Fruit fly (Drosophila melanogaster) whole organism, embryonic: ENCODE measurements around the gene CG34179.
A peak's percentile ranks its signal among the peaks of the same experiment; 100 is the strongest.

Source experiments
- CG10979 ChIP-seq: fragments of 200-800 bp; sonication (Bioruptor generic); optimal IDR thresholded peaks from 2 replicates; lab custom pipeline; 2018; ENCODE audit warnings: missing biosample characterization, mild to moderate bottlenecking, missing genetic modification characterization, moderate library complexity
- CG12104 ChIP-seq: fragments of 200-800 bp; sonication (Bioruptor generic); optimal IDR thresholded peaks from 3 replicates; lab custom pipeline; 2016; ENCODE audit warnings: missing biosample characterization, missing genetic modification characterization
- CG12236 ChIP-seq: fragments of 200-800 bp; sonication (Bioruptor generic); optimal IDR thresholded peaks from 2 replicates; lab custom pipeline; 2016; ENCODE audit warnings: missing biosample characterization, missing genetic modification characterization
- CG15514 ChIP-seq: fragments of 200-800 bp; sonication (Bioruptor generic); optimal IDR thresholded peaks from 3 replicates; lab custom pipeline; 2017; ENCODE audit warnings: missing biosample characterization, missing genetic modification characterization, mild to moderate bottlenecking, moderate library complexity, missing genetic modification reagents
- CG15601 ChIP-seq: fragments of 200-800 bp; sonication (Bioruptor generic); optimal IDR thresholded peaks from 3 replicates; lab custom pipeline; 2019; ENCODE audit warnings: missing biosample characterization, mild to moderate bottlenecking, missing genetic modification characterization, moderate library complexity
- CG1602 ChIP-seq: fragments of 200-800 bp; sonication (Bioruptor generic); optimal IDR thresholded peaks from 3 replicates; lab custom pipeline; 2016; ENCODE audit warnings: missing biosample characterization, missing genetic modification characterization
- CG1603 ChIP-seq: fragments of 200-800 bp; sonication (Bioruptor generic); optimal IDR thresholded peaks from 2 replicates; lab custom pipeline; 2019; ENCODE audit warnings: missing biosample characterization, mild to moderate bottlenecking, missing genetic modification characterization, moderate library complexity
- CG17359 ChIP-seq: fragments of 200-800 bp; sonication (Bioruptor generic); optimal IDR thresholded peaks from 3 replicates; lab custom pipeline; 2018; ENCODE audit warnings: missing biosample characterization, mild to moderate bottlenecking, missing genetic modification characterization, moderate library complexity
- CG18476 ChIP-seq: fragments of 200-800 bp; sonication (Bioruptor generic); optimal IDR thresholded peaks from 2 replicates; lab custom pipeline; 2016; ENCODE audit warnings: missing biosample characterization, mild to moderate bottlenecking, missing genetic modification characterization
- CG2712 ChIP-seq: fragments of 200-800 bp; optimal IDR thresholded peaks from 3 replicates; lab custom pipeline; 2019; ENCODE audit warnings: missing biosample characterization, mild to moderate bottlenecking, missing genetic modification characterization, moderate library complexity
- CG30020 ChIP-seq: fragments of 200-800 bp; optimal IDR thresholded peaks from 2 replicates; lab custom pipeline; 2019; ENCODE audit warnings: missing biosample characterization, mild to moderate bottlenecking, missing genetic modification characterization, moderate library complexity
- CG3847 ChIP-seq: fragments of 200-800 bp; sonication (Bioruptor generic); IDR thresholded peaks from 2 replicates; pipeline ENCODE4 v1.3.6; 2022; ENCODE audit warnings: missing biosample characterization, missing genetic modification characterization
- CG4404 ChIP-seq: fragments of 200-800 bp; sonication (Bioruptor generic); IDR thresholded peaks from 2 replicates; pipeline ENCODE4 v1.3.6; 2022; ENCODE audit warnings: missing biosample characterization, missing genetic modification characterization
- CG4617 ChIP-seq: fragments of 200-800 bp; sonication (Bioruptor generic); optimal IDR thresholded peaks from 3 replicates; lab custom pipeline; 2016; ENCODE audit warnings: missing biosample characterization, missing genetic modification characterization, borderline replicate concordance
- CG4854 ChIP-seq: fragments of 200-800 bp; sonication (Bioruptor generic); optimal IDR thresholded peaks from 2 replicates; lab custom pipeline; 2016; ENCODE audit warnings: missing biosample characterization, missing genetic modification characterization, inconsistent platforms
- CG7928 ChIP-seq: fragments of 200-800 bp; sonication (Bioruptor generic); optimal IDR thresholded peaks from 2 replicates; lab custom pipeline; 2017; ENCODE audit warnings: missing biosample characterization, mild to moderate bottlenecking, missing genetic modification characterization
- CHES-1-like ChIP-seq: fragments of 200-800 bp; sonication (Bioruptor generic); optimal IDR thresholded peaks from 2 replicates; lab custom pipeline; 2016; ENCODE audit warnings: missing biosample characterization, missing genetic modification characterization
- Chrac-16 ChIP-seq: fragments of 200-800 bp; sonication (Bioruptor generic); optimal IDR thresholded peaks from 3 replicates; lab custom pipeline; 2016; ENCODE audit warnings: missing biosample characterization, missing genetic modification characterization
- CoRest ChIP-seq: fragments of 200-800 bp; sonication (Bioruptor generic); optimal IDR thresholded peaks from 3 replicates; lab custom pipeline; 2018; ENCODE audit warnings: missing biosample characterization, mild to moderate bottlenecking, missing genetic modification characterization, moderate library complexity
- CrebB ChIP-seq: fragments of 200-800 bp; sonication (Bioruptor generic); optimal IDR thresholded peaks from 3 replicates; lab custom pipeline; 2018; ENCODE audit warnings: missing biosample characterization, mild to moderate bottlenecking, missing genetic modification characterization
- Dek ChIP-seq: fragments of 200-800 bp; sonication (Bioruptor generic); optimal IDR thresholded peaks from 3 replicates; lab custom pipeline; 2019; ENCODE audit warnings: missing biosample characterization, mild to moderate bottlenecking, missing genetic modification characterization, moderate library complexity
- Fer2 ChIP-seq: fragments of 200-800 bp; sonication (Bioruptor generic); optimal IDR thresholded peaks from 2 replicates; lab custom pipeline; 2018; ENCODE audit warnings: missing biosample characterization, mild to moderate bottlenecking, missing genetic modification characterization, moderate library complexity
- Gsc ChIP-seq: fragments of 200-800 bp; sonication (Bioruptor generic); IDR thresholded peaks from 2 replicates; pipeline ENCODE4 v1.3.6; 2022; ENCODE audit warnings: missing biosample characterization, missing genetic modification characterization
- HmgZ ChIP-seq: fragments of 200-800 bp; sonication (Bioruptor generic); optimal IDR thresholded peaks from 2 replicates; lab custom pipeline; 2018; ENCODE audit warnings: missing biosample characterization, mild to moderate bottlenecking, missing genetic modification characterization
- Hsf ChIP-seq: fragments of 200-800 bp; sonication (Bioruptor generic); optimal IDR thresholded peaks from 3 replicates; lab custom pipeline; 2016; ENCODE audit warnings: missing biosample characterization, missing genetic modification characterization
- Max ChIP-seq: fragments of 200-800 bp; sonication (Bioruptor generic); optimal IDR thresholded peaks from 2 replicates; lab custom pipeline; 2016; ENCODE audit warnings: missing biosample characterization, mild to moderate bottlenecking, missing genetic modification characterization
- Med ChIP-seq: fragments of 200-800 bp; sonication (Bioruptor generic); peaks from one replicate; lab custom pipeline; 2016; ENCODE audit warnings: missing biosample characterization, missing genetic modification characterization, mild to moderate bottlenecking, inconsistent platforms, moderate library complexity
- NC2α ChIP-seq: fragments of 200-800 bp; sonication (Bioruptor generic); optimal IDR thresholded peaks from 2 replicates; lab custom pipeline; 2016; ENCODE audit warnings: missing biosample characterization, missing genetic modification characterization
- Scr ChIP-seq: fragments of 200-800 bp; sonication (Bioruptor generic); IDR thresholded peaks from 2 replicates; pipeline ENCODE4 v1.3.6; 2022; ENCODE audit warnings: missing biosample characterization, missing genetic modification characterization; ENCODE audit not compliant: partially characterized antibody
- Xbp1 ChIP-seq: fragments of 200-800 bp; sonication (Bioruptor generic); optimal IDR thresholded peaks from 3 replicates; lab custom pipeline; 2016; ENCODE audit warnings: missing biosample characterization, mild to moderate bottlenecking, missing genetic modification characterization
- al ChIP-seq: fragments of 200-800 bp; sonication (Bioruptor generic); IDR thresholded peaks from 2 replicates; pipeline ENCODE4 v1.3.6; 2022; ENCODE audit warnings: missing biosample characterization, missing genetic modification characterization
- ase ChIP-seq: fragments of 200-800 bp; sonication (Bioruptor generic); IDR thresholded peaks from 3 replicates; pipeline ENCODE4 v1.3.6; 2022; ENCODE audit warnings: missing biosample characterization, missing genetic modification characterization
- ci ChIP-seq: fragments of 200-800 bp; sonication (Bioruptor generic); IDR thresholded peaks from 3 replicates; pipeline ENCODE4 v1.3.6; 2022; ENCODE audit warnings: missing biosample characterization, missing genetic modification characterization
- dm ChIP-seq: fragments of 200-800 bp; sonication (Bioruptor generic); optimal IDR thresholded peaks from 3 replicates; lab custom pipeline; 2016; ENCODE audit warnings: missing biosample characterization, missing genetic modification characterization
- ems ChIP-seq: fragments of 200-800 bp; sonication (Bioruptor generic); optimal IDR thresholded peaks from 3 replicates; lab custom pipeline; 2016; ENCODE audit warnings: missing biosample characterization, missing genetic modification characterization
- fd3F ChIP-seq: fragments of 200-800 bp; sonication (Bioruptor generic); optimal IDR thresholded peaks from 2 replicates; lab custom pipeline; 2018; ENCODE audit warnings: missing biosample characterization, mild to moderate bottlenecking, missing genetic modification characterization, moderate library complexity
- fd64A ChIP-seq: fragments of 200-800 bp; sonication (Bioruptor generic); optimal IDR thresholded peaks from 3 replicates; lab custom pipeline; 2018; ENCODE audit warnings: missing biosample characterization, mild to moderate bottlenecking, missing genetic modification characterization
- gem ChIP-seq: fragments of 200-800 bp; sonication (Bioruptor generic); optimal IDR thresholded peaks from 2 replicates; lab custom pipeline; 2019; ENCODE audit warnings: missing biosample characterization, mild to moderate bottlenecking, missing genetic modification characterization, moderate library complexity
- grn ChIP-seq: fragments of 200-800 bp; sonication (Bioruptor generic); optimal IDR thresholded peaks from 3 replicates; lab custom pipeline; 2017; ENCODE audit warnings: missing biosample characterization, missing genetic modification characterization
- gsb-n ChIP-seq: fragments of 200-800 bp; sonication (Bioruptor generic); optimal IDR thresholded peaks from 3 replicates; lab custom pipeline; 2018; ENCODE audit warnings: missing biosample characterization, mild to moderate bottlenecking, missing genetic modification characterization
- kah ChIP-seq: fragments of 200-800 bp; sonication (Bioruptor generic); optimal IDR thresholded peaks from 2 replicates; lab custom pipeline; 2018; ENCODE audit warnings: missing biosample characterization, mild to moderate bottlenecking, missing genetic modification characterization
- lbe ChIP-seq: fragments of 200-800 bp; sonication (Bioruptor generic); optimal IDR thresholded peaks from 2 replicates; lab custom pipeline; 2016; ENCODE audit warnings: missing biosample characterization, mild to moderate bottlenecking, missing genetic modification characterization
- lmd ChIP-seq: fragments of 200-800 bp; sonication (Bioruptor generic); IDR thresholded peaks from 2 replicates; pipeline ENCODE4 v1.3.6; 2022; ENCODE audit warnings: missing biosample characterization, missing genetic modification characterization
- lola ChIP-seq, 3 experiments: fragments of >200 bp in 2 of 3; fragments of 200-800 bp in 1 of 3; sonication (Bioruptor generic) in 1 of 3; optimal IDR thresholded peaks; 2 replicates each; lab custom pipeline; 2017 to 2019; ENCODE audit warnings: missing biosample characterization in 3 of 3, missing genetic modification characterization in 3 of 3, mild to moderate bottlenecking in 1 of 3, moderate library complexity in 1 of 3
- oc ChIP-seq: fragments of 200-800 bp; sonication (Bioruptor generic); optimal IDR thresholded peaks from 2 replicates; lab custom pipeline; 2018; ENCODE audit warnings: missing biosample characterization, mild to moderate bottlenecking, missing genetic modification characterization, moderate library complexity
- odd ChIP-seq: fragments of 200-800 bp; sonication (Bioruptor generic); optimal IDR thresholded peaks from 2 replicates; lab custom pipeline; 2017; ENCODE audit warnings: missing biosample characterization, mild to moderate bottlenecking, missing genetic modification characterization
- pzg ChIP-seq: fragments of 200-800 bp; sonication (Bioruptor generic); optimal IDR thresholded peaks from 3 replicates; lab custom pipeline; 2018; ENCODE audit warnings: missing biosample characterization, mild to moderate bottlenecking, missing genetic modification characterization, moderate library complexity
- sens ChIP-seq: fragments of 200-800 bp; sonication (Bioruptor generic); peaks from one replicate; lab custom pipeline; 2016; ENCODE audit warnings: missing biosample characterization, missing genetic modification characterization
- sug ChIP-seq: fragments of 200-800 bp; optimal IDR thresholded peaks from 2 replicates; lab custom pipeline; 2019; ENCODE audit warnings: missing biosample characterization, mild to moderate bottlenecking, missing genetic modification characterization, moderate library complexity
- unc-4 ChIP-seq: fragments of 200-800 bp; sonication (Bioruptor generic); IDR thresholded peaks from 2 replicates; pipeline ENCODE4 v1.3.6; 2022; ENCODE audit warnings: missing biosample characterization, missing genetic modification characterization; ENCODE audit not compliant: partially characterized antibody

CG34179 gene

DNA sequence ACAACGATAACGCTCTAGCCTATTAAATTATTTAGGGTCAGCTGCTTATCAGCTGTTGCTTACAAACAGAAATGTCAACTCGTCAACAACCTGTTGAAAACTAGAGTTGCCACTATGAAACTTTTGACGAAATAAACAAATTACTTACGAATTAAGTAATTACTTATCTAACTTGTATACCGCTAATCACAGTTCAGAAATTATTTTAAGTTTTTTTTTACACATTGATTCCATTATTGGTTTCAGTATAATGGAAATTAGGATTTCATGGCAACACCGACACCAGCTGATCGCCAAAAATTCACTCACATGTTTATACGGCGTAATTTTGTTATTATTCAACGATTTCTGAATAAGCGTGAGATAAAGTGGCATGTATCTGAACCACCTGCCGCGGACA lies 10.7 kb downstream of the CG34179 start, which contains the start of the genes CG9117 and CG31643 (continued):
- TF ChIP-seq CG4404 (no peak), Gsc (GFP tag; lab: Robert Waterston, UW) (no peak), Chrac-16 (GFP tag; lab: Kevin White, UChicago) (peak; percentile 31), CG2712 (tag; lab: Kevin White, UChicago) (peak; percentile 57), CG1602 (peak; percentile 10), odd (GFP tag; lab: Kevin White, UChicago) (no peak), CG1603 (tag; lab: Kevin White, UChicago) (peak; percentile 69), Scr (peak; percentile 21; the same call in 1 of the 2 replicates), CG17359 (tag; lab: Kevin White, UChicago) (peak; percentile 61), Xbp1 (GFP tag; lab: Kevin White, UChicago) (peak; percentile 68), Fer2 (tag; lab: Kevin White, UChicago) (peak; percentile 28), fd3F (GFP tag; lab: Kevin White, UChicago) (peak; percentile 34), CG12104 (GFP tag; lab: Kevin White, UChicago) (peak; percentile 14), ase (GFP tag; lab: Robert Waterston, UW) (0 out of 3 replicates have a peak, but pooled peaks have one; percentile 47), Med (GFP tag; lab: Kevin White, UChicago) (peak; percentile 91), CG18476 (GFP tag; lab: Kevin White, UChicago) (peak; percentile 30), lmd (GFP tag; lab: Robert Waterston, UW) (peak; percentile 25; the same call in 1 of the 2 replicates), CG12236 (GFP tag; lab: Kevin White, UChicago) (peak; percentile 37), CG15514 (GFP tag; lab: Kevin White, UChicago) (peak; percentile 74), dm (GFP tag; lab: Kevin White, UChicago) (peak; percentile 71), grn (GFP tag; lab: Kevin White, UChicago) (no peak), oc (tag; lab: Kevin White, UChicago) (peak; percentile 41), HmgZ (tag; lab: Kevin White, UChicago) (peak; percentile 78), gem (tag; lab: Kevin White, UChicago) (no peak), CoRest (tag; lab: Kevin White, UChicago) (peak; percentile 42), al (GFP tag; lab: Robert Waterston, UW) (0 out of 2 replicates have a peak, but pooled peaks have one; percentile 4), CG10979 (tag; lab: Kevin White, UChicago) (peak; percentile 25), CG4854 (peak; percentile 10), CHES-1-like (GFP tag; lab: Kevin White, UChicago) (peak; percentile 70), CrebB (tag; lab: Kevin White, UChicago) (peak; percentile 35), CG15601 (tag; lab: Kevin White, UChicago) (peak; percentile 69), CG3847 (peak; percentile 28; the same call in 1 of the 2 replicates), ems (GFP tag; lab: Kevin White, UChicago) (peak; percentile 52), kah (GFP tag; lab: Kevin White, UChicago) (peak; percentile 100), Hsf (peak; percentile 57), fd64A (GFP tag; lab: Kevin White, UChicago) (no peak), CG30020 (peak; percentile 8), Dek (tag; lab: Kevin White, UChicago) (peak; percentile 10), Max (GFP tag; lab: Kevin White, UChicago) (peak; percentile 61), ci (0 out of 3 replicates have a peak, but pooled peaks have one; percentile 31), sens (GFP tag; lab: Kevin White, UChicago) (peak; percentile 97), lbe (GFP tag; lab: Kevin White, UChicago) (peak; percentile 55), lola (GFP tag; optimal IDR thresholded peaks at IDR 0.05; lab: Kevin White, UChicago) (peak in 1 of 3 experiments; percentile 45), CG7928 (GFP tag; lab: Kevin White, UChicago) (peak; percentile 23), sug (tag; lab: Kevin White, UChicago) (no peak), NC2α (GFP tag; lab: Kevin White, UChicago) (no peak), unc-4 (peak; percentile 36; the same call in 1 of the 2 replicates), pzg (GFP tag; lab: Kevin White, UChicago) (peak; percentile 64), gsb-n (tag; lab: Kevin White, UChicago) (no peak), CG4617 (GFP tag; lab: Kevin White, UChicago) (peak; percentile 51)
